Fruit fly (Drosophila melanogaster): ENCODE data around the gene CG4743.

The CG4743 gene

dm6 chr3R:25661531-25662193 lies 18.7 kb downstream of the CG4743 start, which contains the start of gene RASSF8 (continued):
- no peak for TF ChIP-seq bigmax (GFP tag; optimal IDR thresholded peaks at IDR 0.05)
- TF ChIP-seq CoRest (tag; optimal IDR thresholded peaks at IDR 0.05): peak; percentile 57
- no peak for TF ChIP-seq Oli (tag; optimal IDR thresholded peaks at IDR 0.05)
- no peak for TF ChIP-seq Hr78 (GFP tag; optimal IDR thresholded peaks at IDR 0.05)
- no peak for TF ChIP-seq CG12744 (GFP tag; optimal IDR thresholded peaks at IDR 0.05)
- TF ChIP-seq Antp (GFP tag; optimal IDR thresholded peaks at IDR 0.05): peak; percentile 27
- TF ChIP-seq dati (GFP tag; IDR thresholded peaks at IDR 0.05): no peak
- no peak for TF ChIP-seq CG16815 (GFP tag; optimal IDR thresholded peaks at IDR 0.05)
- TF ChIP-seq p53 (GFP tag; optimal IDR thresholded peaks at IDR 0.05): no peak
- peak; percentile 33 for TF ChIP-seq CG11504 (tag; optimal IDR thresholded peaks at IDR 0.05)
- peak; percentile 74 for TF ChIP-seq NFAT (GFP tag; IDR thresholded peaks at IDR 0.05)
- no peak for TF ChIP-seq CG4730 (GFP tag; IDR thresholded peaks at IDR 0.05)
- TF ChIP-seq CG10565 (GFP tag; optimal IDR thresholded peaks at IDR 0.05): no peak
- no peak for TF ChIP-seq CG1024 (GFP tag; IDR thresholded peaks at IDR 0.05)
- no peak for TF ChIP-seq CG11093 (GFP tag; IDR thresholded peaks at IDR 0.05)
- peak; percentile 22 for TF ChIP-seq CG2678 (tag; optimal IDR thresholded peaks at IDR 0.05)
- TF ChIP-seq CG6272 (GFP tag; IDR thresholded peaks at IDR 0.05): 0 out of 2 replicates have a peak, but pooled peaks have one; percentile 16
- no peak for TF ChIP-seq sim (GFP tag; IDR thresholded peaks at IDR 0.05)
- peak; percentile 79 for TF ChIP-seq CG9932 (GFP tag; IDR thresholded peaks at IDR 0.05)
- TF ChIP-seq aop (GFP tag; IDR thresholded peaks at IDR 0.05): 0 out of 2 replicates have a peak, but pooled peaks have one; percentile 12
- no peak for TF ChIP-seq CG15269 (tag; optimal IDR thresholded peaks at IDR 0.05)
- TF ChIP-seq zfh2 (GFP tag; optimal IDR thresholded peaks at IDR 0.05): peak; percentile 53
- no peak for TF ChIP-seq CG6765 (GFP tag; optimal IDR thresholded peaks at IDR 0.05)
- TF ChIP-seq CG13287 (GFP tag; IDR thresholded peaks at IDR 0.05; ENCODE audit: partially characterized antibody): peak; percentile 71
- TF ChIP-seq Ptx1 (GFP tag; IDR thresholded peaks at IDR 0.05): no peak
- TF ChIP-seq tx (GFP tag; optimal IDR thresholded peaks at IDR 0.05): no peak
- no peak for TF ChIP-seq Hmr (GFP tag; optimal IDR thresholded peaks at IDR 0.05)
- no peak for TF ChIP-seq Mrtf (GFP tag; IDR thresholded peaks at IDR 0.05)
- TF ChIP-seq Vsx1 (GFP tag; optimal IDR thresholded peaks at IDR 0.05): no peak
- no peak for TF ChIP-seq CG9797 (GFP tag; optimal IDR thresholded peaks at IDR 0.05)
- no peak for TF ChIP-seq Eip74EF (GFP tag; optimal IDR thresholded peaks at IDR 0.05)
- no peak for TF ChIP-seq lov (optimal IDR thresholded peaks at IDR 0.05)
- no peak for TF ChIP-seq lov (GFP tag; IDR thresholded peaks at IDR 0.05)
- TF ChIP-seq CG14050 (GFP tag; IDR thresholded peaks at IDR 0.05): no peak
- TF ChIP-seq seq (GFP tag; IDR thresholded peaks at IDR 0.05): no peak
- peak; percentile 44 for TF ChIP-seq Xbp1 (GFP tag; optimal IDR thresholded peaks at IDR 0.05)
- no peak for TF ChIP-seq CG14014 (GFP tag; IDR thresholded peaks at IDR 0.05)
- no peak for TF ChIP-seq CG30020 (tag; optimal IDR thresholded peaks at IDR 0.05)
- TF ChIP-seq CG15479 (GFP tag; optimal IDR thresholded peaks at IDR 0.05): no peak
- TF ChIP-seq Awh (GFP tag; IDR thresholded peaks at IDR 0.05): no peak
- TF ChIP-seq D19B (GFP tag; optimal IDR thresholded peaks at IDR 0.05): no peak
- no peak for TF ChIP-seq cad (GFP tag; optimal IDR thresholded peaks at IDR 0.05)
- TF ChIP-seq Rfx (GFP tag; IDR thresholded peaks at IDR 0.05): peak; percentile 76
- TF ChIP-seq pho (GFP tag; optimal IDR thresholded peaks at IDR 0.05): peak; percentile 32
- TF ChIP-seq CG7963 (GFP tag; IDR thresholded peaks at IDR 0.05; ENCODE audit: partially characterized antibody): peak; percentile 44; the same call in 1 of the 3 replicates
- no peak for TF ChIP-seq CG33557 (GFP tag; optimal IDR thresholded peaks at IDR 0.05)
- no peak for TF ChIP-seq gsb-n (tag; optimal IDR thresholded peaks at IDR 0.05)
- peak; percentile 68 to 96 for TF ChIP-seq insv (GFP tag; optimal IDR thresholded peaks at IDR 0.05)
- peak; percentile 38 for TF ChIP-seq sug (tag; optimal IDR thresholded peaks at IDR 0.05)
- TF ChIP-seq Blimp-1 (GFP tag; optimal IDR thresholded peaks at IDR 0.05): peak; percentile 86

Data from whole organism, embryonic.